Worm (Caenorhabditis elegans) whole organism, mixed stage, embryonic: ENCODE results near the gene R04F11.3.

Experiments used
- M03D4.4 ChIP-seq: sonication (generic microtip); optimal IDR thresholded peaks from 2 replicates; lab custom pipeline; 2017; ENCODE audit warnings: mild to moderate bottlenecking, missing genetic modification characterization, missing compliant biosample characterization
- bed-3 ChIP-seq: fragments of 200-800 bp; sonication (Bioruptor generic); optimal IDR thresholded peaks from 3 replicates; lab custom pipeline; 2018; ENCODE audit warnings: mild to moderate bottlenecking, missing genetic modification characterization, moderate library complexity, missing compliant biosample characterization
- blmp-1 ChIP-seq: fragments of 150-350 bp; optimal IDR thresholded peaks from 2 replicates; lab custom pipeline; 2014; ENCODE audit warnings: missing biosample characterization, missing genetic modification characterization
- ceh-39 ChIP-seq: fragments of 150-350 bp; optimal IDR thresholded peaks from 2 replicates; lab custom pipeline; 2014; ENCODE audit warnings: missing biosample characterization, missing genetic modification characterization
- ceh-43 ChIP-seq: fragments of 200-800 bp; sonication (Bioruptor generic); optimal IDR thresholded peaks from 2 replicates; lab custom pipeline; 2018; ENCODE audit warnings: mild to moderate bottlenecking, missing genetic modification characterization, moderate library complexity, missing compliant biosample characterization
- ceh-83 ChIP-seq: fragments of 200-800 bp; sonication (Bioruptor generic); optimal IDR thresholded peaks from 2 replicates; lab custom pipeline; 2018; ENCODE audit warnings: mild to moderate bottlenecking, missing genetic modification characterization, missing compliant biosample characterization
- ces-1 ChIP-seq: fragments of 150-350 bp; optimal IDR thresholded peaks from 2 replicates; lab custom pipeline; 2014; ENCODE audit warnings: missing biosample characterization, missing genetic modification reagents, missing genetic modification characterization
- cnd-1 ChIP-seq: fragments of 200-800 bp; sonication (Bioruptor generic); optimal IDR thresholded peaks from 2 replicates; lab custom pipeline; 2018; ENCODE audit warnings: mild to moderate bottlenecking, missing genetic modification characterization, missing compliant biosample characterization
- drap-1 ChIP-seq: fragments of 200-800 bp; sonication (Bioruptor generic); optimal IDR thresholded peaks from 3 replicates; lab custom pipeline; 2018; ENCODE audit warnings: mild to moderate bottlenecking, missing genetic modification characterization, missing compliant biosample characterization
- elt-1 ChIP-seq: sonication (generic microtip); optimal IDR thresholded peaks from 2 replicates; lab custom pipeline; 2017; ENCODE audit warnings: missing genetic modification characterization, mild to moderate bottlenecking, missing compliant biosample characterization, antibody characterized with exemption, moderate library complexity, borderline replicate concordance; ENCODE audit not compliant: insufficient read depth
- elt-3 ChIP-seq: fragments of 150-350 bp; optimal IDR thresholded peaks from 2 replicates; lab custom pipeline; 2014; ENCODE audit warnings: missing biosample characterization, missing genetic modification characterization
- flh-1 ChIP-seq: fragments of 200-800 bp; sonication (Bioruptor generic); optimal IDR thresholded peaks from 2 replicates; lab custom pipeline; 2018; ENCODE audit warnings: mild to moderate bottlenecking, missing genetic modification characterization, moderate library complexity, missing compliant biosample characterization
- ham-2 ChIP-seq: fragments of 200-800 bp; sonication (Bioruptor generic); optimal IDR thresholded peaks from 2 replicates; lab custom pipeline; 2018; ENCODE audit warnings: mild to moderate bottlenecking, missing genetic modification characterization, missing compliant biosample characterization
- hlh-1 ChIP-seq: fragments of 150-350 bp; optimal IDR thresholded peaks from 2 replicates; lab custom pipeline; 2014; ENCODE audit warnings: missing biosample characterization, missing genetic modification reagents, missing genetic modification characterization
- lin-13 ChIP-seq: fragments of 150-350 bp; optimal IDR thresholded peaks from 2 replicates; lab custom pipeline; 2014; ENCODE audit warnings: missing biosample characterization, missing genetic modification characterization
- lin-32 ChIP-seq: fragments of 200-800 bp; sonication (Bioruptor generic); optimal IDR thresholded peaks from 2 replicates; lab custom pipeline; 2018; ENCODE audit warnings: mild to moderate bottlenecking, missing genetic modification characterization, missing compliant biosample characterization
- lsy-2 ChIP-seq: fragments of 150-350 bp; optimal IDR thresholded peaks from 2 replicates; lab custom pipeline; 2014; ENCODE audit warnings: missing biosample characterization, missing genetic modification characterization
- mab-5 ChIP-seq: fragments of 150-350 bp; optimal IDR thresholded peaks from 2 replicates; lab custom pipeline; 2014; ENCODE audit warnings: missing biosample characterization, missing genetic modification characterization
- mep-1 ChIP-seq: fragments of 150-350 bp; optimal IDR thresholded peaks from 2 replicates; lab custom pipeline; 2017; ENCODE audit warnings: missing biosample characterization, missing genetic modification reagents, missing genetic modification characterization, inconsistent platforms
- mls-2 ChIP-seq: sonication (generic microtip); optimal IDR thresholded peaks from 2 replicates; lab custom pipeline; 2016; ENCODE audit warnings: mild to moderate bottlenecking, missing genetic modification characterization, moderate library complexity, missing compliant biosample characterization
- nhr-12 ChIP-seq: fragments of 150-350 bp; optimal IDR thresholded peaks from 2 replicates; lab custom pipeline; 2014; ENCODE audit warnings: missing biosample characterization, missing genetic modification characterization
- nhr-2 ChIP-seq: fragments of 150-350 bp; optimal IDR thresholded peaks from 2 replicates; lab custom pipeline; 2014; ENCODE audit warnings: missing biosample characterization, missing genetic modification characterization
- nhr-237 ChIP-seq: fragments of 150-350 bp; optimal IDR thresholded peaks from 2 replicates; lab custom pipeline; 2014; ENCODE audit warnings: missing biosample characterization, missing genetic modification characterization
- nhr-28 ChIP-seq: fragments of 150-350 bp; optimal IDR thresholded peaks from 2 replicates; lab custom pipeline; 2014; ENCODE audit warnings: missing biosample characterization, missing genetic modification characterization
- nhr-76 ChIP-seq: sonication (generic microtip); optimal IDR thresholded peaks from 2 replicates; lab custom pipeline; 2017; ENCODE audit warnings: missing biosample characterization, missing genetic modification characterization
- pha-4 ChIP-seq: fragments of 150-350 bp; optimal IDR thresholded peaks from 2 replicates; lab custom pipeline; 2018; ENCODE audit warnings: missing biosample characterization, missing genetic modification reagents, missing genetic modification characterization
- sem-2 ChIP-seq: fragments of 200-800 bp; sonication (Bioruptor generic); optimal IDR thresholded peaks from 2 replicates; lab custom pipeline; 2018; ENCODE audit warnings: mild to moderate bottlenecking, missing genetic modification characterization, missing compliant biosample characterization
- snpc-4 ChIP-seq: fragments of 150-350 bp; optimal IDR thresholded peaks from 2 replicates; lab custom pipeline; 2014; ENCODE audit warnings: missing biosample characterization, missing genetic modification characterization
- sptf-1 ChIP-seq: sonication (generic microtip); optimal IDR thresholded peaks from 2 replicates; lab custom pipeline; 2017; ENCODE audit warnings: mild to moderate bottlenecking, missing genetic modification characterization, moderate library complexity, missing compliant biosample characterization
- tbx-8 ChIP-seq: fragments of 200-800 bp; sonication (Bioruptor generic); optimal IDR thresholded peaks from 2 replicates; lab custom pipeline; 2018; ENCODE audit warnings: mild to moderate bottlenecking, missing genetic modification characterization, moderate library complexity, missing compliant biosample characterization
- unc-120 ChIP-seq: sonication (generic microtip); optimal IDR thresholded peaks from 2 replicates; lab custom pipeline; 2017; ENCODE audit warnings: missing genetic modification characterization, missing compliant biosample characterization; ENCODE audit not compliant: poor library complexity, severe bottlenecking
- unc-39 ChIP-seq: fragments of 150-350 bp; optimal IDR thresholded peaks from 2 replicates; lab custom pipeline; 2014; ENCODE audit warnings: missing biosample characterization, missing genetic modification characterization
- unc-62 ChIP-seq: fragments of 150-350 bp; optimal IDR thresholded peaks from 2 replicates; lab custom pipeline; 2014; ENCODE audit warnings: missing biosample characterization, missing genetic modification reagents, missing genetic modification characterization
- zip-8 ChIP-seq: fragments of 150-350 bp; optimal IDR thresholded peaks from 2 replicates; lab custom pipeline; 2014; ENCODE audit warnings: missing biosample characterization, missing genetic modification characterization
- ztf-11 ChIP-seq: fragments of 150-350 bp; optimal IDR thresholded peaks from 2 replicates; lab custom pipeline; 2014; ENCODE audit warnings: missing biosample characterization, missing genetic modification characterization

The R04F11.3 gene

DNA sequence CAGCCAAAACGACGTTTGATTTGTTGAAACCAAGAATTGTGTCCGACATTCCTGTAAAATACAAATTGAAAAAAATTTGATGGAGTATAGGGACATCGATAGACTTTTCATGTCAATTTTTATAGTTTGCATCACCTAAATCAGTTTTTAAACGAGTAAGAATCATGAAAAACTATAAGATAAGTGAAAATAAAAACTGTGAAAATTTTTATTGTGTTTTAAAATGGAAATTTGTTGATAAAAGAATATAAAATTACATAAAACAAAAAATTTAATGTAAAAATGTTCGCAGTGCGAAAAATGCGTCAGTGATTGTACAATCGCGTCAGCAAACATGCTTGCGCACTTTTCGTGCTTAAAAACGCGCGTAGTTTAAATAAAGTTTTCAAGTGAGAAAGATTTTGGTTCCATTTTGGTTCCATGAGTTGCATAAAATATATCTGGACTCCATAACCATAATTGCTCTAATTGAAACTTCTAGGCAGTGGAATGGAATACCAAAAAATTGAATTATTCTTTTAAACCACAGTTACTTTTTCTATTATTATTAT, 26.5 kb upstream of the R04F11.3 start, which contains the start of gene tomm-20:
TSS of gene tomm-20 (minus strand) at position 51 of the 551 bp plus-strand sequence.
- TF ChIP-seq ztf-11 (peak; percentile 24), hlh-1 (peak; percentile 32), unc-120 (tag; lab: Kevin White, UChicago) (peak; percentile 34), lsy-2 (tag; lab: Kevin White, UChicago) (peak; percentile 86), nhr-237 (tag; lab: Kevin White, UChicago) (peak; percentile 94), pha-4 (tag; lab: Kevin White, UChicago) (peak; percentile 77), drap-1 (GFP tag; lab: Kevin White, UChicago) (peak; percentile 38), ceh-39 (peak; percentile 47), cnd-1 (tag; lab: Kevin White, UChicago) (peak; percentile 62), mab-5 (no peak), ceh-43 (GFP tag; lab: Kevin White, UChicago) (peak; percentile 58), blmp-1 (no peak), elt-3 (tag; lab: Kevin White, UChicago) (no peak), nhr-28 (tag; lab: Kevin White, UChicago) (no peak), zip-8 (tag; lab: Kevin White, UChicago) (no peak), sem-2 (GFP tag; lab: Kevin White, UChicago) (peak; percentile 26), nhr-76 (tag; lab: Kevin White, UChicago) (no peak), flh-1 (GFP tag; lab: Kevin White, UChicago) (no peak), tbx-8 (GFP tag; lab: Kevin White, UChicago) (no peak), sptf-1 (tag; lab: Kevin White, UChicago) (peak; percentile 86), nhr-2 (tag; lab: Kevin White, UChicago) (peak; percentile 31), mep-1 (tag; lab: Kevin White, UChicago) (peak; percentile 96), lin-32 (GFP tag; lab: Kevin White, UChicago) (no peak), snpc-4 (no peak), bed-3 (GFP tag; lab: Kevin White, UChicago) (peak; percentile 30), unc-39 (tag; lab: Kevin White, UChicago) (no peak), nhr-12 (tag; lab: Kevin White, UChicago) (no peak), elt-1 (tag; lab: Kevin White, UChicago) (peak; percentile 5), mls-2 (tag; lab: Kevin White, UChicago) (peak; percentile 79), ceh-83 (GFP tag; lab: Kevin White, UChicago) (peak; percentile 58), unc-62 (GFP tag; lab: Kevin White, UChicago) (peak; percentile 50), M03D4.4 (tag; lab: Kevin White, UChicago) (peak; percentile 65), ces-1 (GFP tag; lab: Kevin White, UChicago) (peak; percentile 47), ham-2 (GFP tag; lab: Kevin White, UChicago) (no peak), lin-13 (tag; lab: Kevin White, UChicago) (peak; percentile 98)

DNA sequence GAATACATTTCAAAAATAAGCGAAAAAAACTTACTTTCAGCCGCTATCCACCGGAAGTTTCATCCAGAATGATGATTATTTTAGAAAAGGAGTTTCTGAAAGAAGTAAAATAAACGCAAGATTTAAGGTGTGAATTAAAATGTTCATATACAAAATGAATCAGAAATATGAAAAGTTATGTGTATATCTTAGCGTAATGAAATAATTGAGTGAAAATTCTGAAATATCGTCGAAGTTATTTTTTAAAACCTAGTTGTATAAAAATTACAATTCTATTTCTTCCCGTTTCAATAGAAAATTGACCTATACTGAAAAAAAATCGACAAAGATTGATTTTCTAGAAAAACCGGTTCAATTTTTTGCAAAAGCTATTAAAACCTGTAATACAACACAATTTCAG, 20.9 kb upstream of the R04F11.3 start, which contains the start of gene twk-13:
TSS of gene twk-13 (minus strand) at position 101 of the 400 bp plus-strand sequence.
- no peak for TF ChIP-seq ceh-39
- TF ChIP-seq snpc-4, result no peak

DNA sequence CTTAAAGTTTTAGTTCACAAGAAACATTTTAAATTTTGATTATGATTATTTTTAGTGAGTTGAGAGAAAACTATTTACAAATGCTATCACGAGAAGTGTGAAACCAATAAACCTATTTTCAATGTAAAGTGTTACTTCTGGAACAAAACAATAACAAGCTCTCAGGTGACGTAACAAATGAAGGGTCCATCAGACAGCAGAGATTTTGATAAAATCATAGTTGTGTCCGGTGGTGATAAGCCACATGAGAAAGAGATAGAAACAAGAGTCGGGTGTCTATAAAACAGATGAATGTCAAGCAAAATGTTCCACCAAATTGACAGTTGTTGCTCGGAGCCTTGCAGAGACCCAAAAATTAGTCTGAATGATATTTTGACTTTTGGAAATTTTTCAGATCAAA, 17.4 kb upstream of the R04F11.3 start:
- TF ChIP-seq nhr-76 (tag; lab: Kevin White, UChicago), result no peak
- TF ChIP-seq unc-62 (GFP tag; lab: Kevin White, UChicago), result peak; percentile 10
- TF ChIP-seq lsy-2 (tag; lab: Kevin White, UChicago), result no peak
- no peak for TF ChIP-seq cnd-1 (tag; lab: Kevin White, UChicago)

DNA sequence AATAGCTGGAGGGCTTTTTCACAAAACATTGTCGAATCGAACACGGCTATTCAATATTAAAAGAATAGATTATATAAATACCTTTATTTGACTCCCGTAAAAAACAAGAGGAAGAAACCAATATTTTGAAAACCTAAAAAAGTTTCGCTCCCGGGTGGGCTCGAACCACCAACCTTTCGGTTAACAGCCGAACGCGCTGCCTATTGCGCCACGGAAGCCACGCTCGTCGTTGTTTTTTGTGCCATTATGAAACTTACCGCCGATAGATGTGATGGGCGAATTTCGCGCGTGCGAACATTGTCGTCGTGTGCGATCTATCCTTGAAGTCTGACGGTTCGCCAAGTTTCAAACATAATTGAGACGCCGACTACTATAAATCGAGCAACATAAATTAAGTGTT, 14.8 kb upstream of the R04F11.3 start:
- TF ChIP-seq ceh-83 (GFP tag; lab: Kevin White, UChicago) (peak; percentile 83), lsy-2 (tag; lab: Kevin White, UChicago) (no peak), mls-2 (tag; lab: Kevin White, UChicago) (peak; percentile 37), sem-2 (GFP tag; lab: Kevin White, UChicago) (peak; percentile 41), hlh-1 (no peak), M03D4.4 (tag; lab: Kevin White, UChicago) (peak; percentile 60), nhr-28 (tag; lab: Kevin White, UChicago) (no peak), ceh-39 (no peak), snpc-4 (no peak), sptf-1 (tag; lab: Kevin White, UChicago) (peak; percentile 53), lin-13 (tag; lab: Kevin White, UChicago) (no peak), cnd-1 (tag; lab: Kevin White, UChicago) (peak; percentile 33), bed-3 (GFP tag; lab: Kevin White, UChicago) (peak; percentile 1)
